Fruit fly (Drosophila melanogaster) whole organism, wandering third instar larva: ENCODE measurements around the gene CG6865.

ENCODE experiments used
- Abd-B ChIP-seq: fragments of >200 bp; optimal IDR thresholded peaks from 2 replicates; lab custom pipeline; 2017; ENCODE audit warnings: missing biosample characterization, missing genetic modification characterization
- CG32264 ChIP-seq: fragments of 200-800 bp; sonication (Bioruptor generic); optimal IDR thresholded peaks from 2 replicates; lab custom pipeline; 2016; ENCODE audit warnings: missing biosample characterization, missing genetic modification characterization
- CG9705 ChIP-seq: fragments of 200-800 bp; sonication (Bioruptor generic); optimal IDR thresholded peaks from 2 replicates; lab custom pipeline; 2018; ENCODE audit warnings: missing biosample characterization, mild to moderate bottlenecking, missing genetic modification characterization
- CrebA ChIP-seq: fragments of 200-800 bp; sonication (Bioruptor generic); optimal IDR thresholded peaks from 2 replicates; lab custom pipeline; 2016; ENCODE audit warnings: missing biosample characterization, mild to moderate bottlenecking, missing genetic modification characterization, borderline replicate concordance
- Dfd ChIP-seq: fragments of >200 bp; optimal IDR thresholded peaks from 2 replicates; lab custom pipeline; 2017; ENCODE audit warnings: missing biosample characterization, missing genetic modification characterization
- Dif ChIP-seq: fragments of 200-275, 200-300 bp; sonication (Bioruptor generic); optimal IDR thresholded peaks from 2 replicates; lab custom pipeline; 2018; ENCODE audit warnings: missing biosample characterization, missing genetic modification characterization; ENCODE audit not compliant: partially characterized antibody
- HLH106 ChIP-seq: fragments of 200-800 bp; optimal IDR thresholded peaks from 3 replicates; lab custom pipeline; 2019; ENCODE audit warnings: missing biosample characterization, mild to moderate bottlenecking, missing genetic modification characterization, moderate library complexity
- Hnf4 ChIP-seq: fragments of 200-800 bp; sonication (Bioruptor generic); optimal IDR thresholded peaks from 2 replicates; lab custom pipeline; 2016; ENCODE audit warnings: missing biosample characterization, mild to moderate bottlenecking, missing genetic modification characterization
- Hr78 ChIP-seq: fragments of >200 bp; optimal IDR thresholded peaks from 2 replicates; lab custom pipeline; 2017; ENCODE audit warnings: missing biosample characterization, missing genetic modification characterization
- Hr83 ChIP-seq: fragments of 200-300 bp; sonication (Bioruptor generic); optimal IDR thresholded peaks from 2 replicates; lab custom pipeline; 2016; ENCODE audit warnings: missing biosample characterization, mild to moderate bottlenecking, missing genetic modification characterization, moderate library complexity; ENCODE audit not compliant: poor library complexity, severe bottlenecking
- Jra ChIP-seq: sonication (Bioruptor generic); optimal IDR thresholded peaks from 2 replicates; lab custom pipeline; 2016; ENCODE audit warnings: missing biosample characterization, missing genetic modification characterization
- Mio ChIP-seq: sonication (Bioruptor generic); optimal IDR thresholded peaks from 2 replicates; lab custom pipeline; 2016; ENCODE audit warnings: missing biosample characterization, missing genetic modification characterization
- Myc ChIP-seq: fragments of >200 bp; optimal IDR thresholded peaks from 2 replicates; lab custom pipeline; 2017
- N ChIP-seq: fragments of >200 bp; optimal IDR thresholded peaks from 2 replicates; lab custom pipeline; 2018; ENCODE audit warnings: missing biosample characterization, missing external identifiers, missing genetic modification characterization
- OdsH ChIP-seq: fragments of 200-800 bp; sonication (Bioruptor generic); optimal IDR thresholded peaks from 2 replicates; lab custom pipeline; 2016; ENCODE audit warnings: missing biosample characterization, mild to moderate bottlenecking, missing genetic modification characterization
- Rel ChIP-seq, 2 experiments: fragments of 200-800 bp; sonication (Bioruptor generic) in 1 of 2; optimal IDR thresholded peaks; 2 replicates in 1 of 2; 3 replicates in 1 of 2; lab custom pipeline; 2016 to 2019; ENCODE audit warnings: mild to moderate bottlenecking in 2 of 2, missing biosample characterization in 2 of 2, missing genetic modification characterization in 2 of 2, moderate library complexity in 1 of 2
- Sp1 ChIP-seq: fragments of 200-800 bp; sonication (Bioruptor generic); optimal IDR thresholded peaks from 3 replicates; lab custom pipeline; 2019; ENCODE audit warnings: missing biosample characterization, mild to moderate bottlenecking, missing genetic modification characterization, moderate library complexity
- Vsx2 ChIP-seq: fragments of 200-300, 225-300 bp; sonication (Bioruptor generic); optimal IDR thresholded peaks from 2 replicates; lab custom pipeline; 2018; ENCODE audit warnings: missing biosample characterization, missing genetic modification characterization; ENCODE audit not compliant: partially characterized antibody
- br ChIP-seq: fragments of 200-800 bp; sonication (Bioruptor generic); optimal IDR thresholded peaks from 2 replicates; lab custom pipeline; 2016; ENCODE audit warnings: missing biosample characterization, missing genetic modification characterization
- brk ChIP-seq: fragments of 200-800 bp; sonication (Bioruptor generic); optimal IDR thresholded peaks from 2 replicates; lab custom pipeline; 2016; ENCODE audit warnings: missing biosample characterization, mild to moderate bottlenecking, missing genetic modification characterization
- dl ChIP-seq, 2 experiments: fragments of 175-275, 200-275 bp in 1 of 2; fragments of 200-275 bp in 1 of 2; sonication (Bioruptor generic); optimal IDR thresholded peaks; lab custom pipeline; 2018; ENCODE audit warnings: mild to moderate bottlenecking in 2 of 2, missing biosample characterization in 2 of 2, missing genetic modification characterization in 2 of 2, moderate library complexity in 2 of 2; ENCODE audit not compliant: partially characterized antibody in 2 of 2, insufficient read depth in 1 of 2
- dmrt93B ChIP-seq: fragments of 200-800 bp; sonication (Bioruptor generic); optimal IDR thresholded peaks from 2 replicates; lab custom pipeline; 2018; ENCODE audit warnings: missing biosample characterization, mild to moderate bottlenecking, missing genetic modification characterization
- dsf ChIP-seq: sonication (Bioruptor generic); optimal IDR thresholded peaks from 2 replicates; lab custom pipeline; 2016; ENCODE audit warnings: missing biosample characterization, missing genetic modification characterization, borderline replicate concordance
- ey ChIP-seq: fragments of 200-800 bp; sonication (Bioruptor generic); optimal IDR thresholded peaks from 2 replicates; lab custom pipeline; 2016; ENCODE audit warnings: missing biosample characterization, missing genetic modification characterization
- foxo ChIP-seq, 2 experiments: fragments of 200-800 bp; sonication (Bioruptor generic); optimal IDR thresholded peaks; 2 replicates in 1 of 2; 3 replicates in 1 of 2; lab custom pipeline; 2016 to 2017; ENCODE audit warnings: missing biosample characterization in 2 of 2, missing genetic modification characterization in 2 of 2
- fru ChIP-seq: fragments of 200-800 bp; sonication (Bioruptor generic); optimal IDR thresholded peaks from 3 replicates; lab custom pipeline; 2016; ENCODE audit warnings: missing biosample characterization, mild to moderate bottlenecking, missing genetic modification characterization
- h ChIP-seq: fragments of 200-800 bp; sonication (Bioruptor generic); optimal IDR thresholded peaks from 3 replicates; lab custom pipeline; 2016; ENCODE audit warnings: missing biosample characterization, mild to moderate bottlenecking, missing genetic modification characterization
- lola ChIP-seq: fragments of >200 bp; optimal IDR thresholded peaks from 2 replicates; lab custom pipeline; 2017; ENCODE audit warnings: missing biosample characterization, missing genetic modification characterization
- pan ChIP-seq: fragments of >200 bp; optimal IDR thresholded peaks from 2 replicates; lab custom pipeline; 2017
- psq ChIP-seq: fragments of 200-800 bp; sonication (Bioruptor generic); optimal IDR thresholded peaks from 3 replicates; lab custom pipeline; 2017; ENCODE audit warnings: missing biosample characterization, mild to moderate bottlenecking, missing genetic modification characterization, moderate library complexity
- sage ChIP-seq: fragments of 200-800 bp; sonication (Bioruptor generic); optimal IDR thresholded peaks from 2 replicates; lab custom pipeline; 2016; ENCODE audit warnings: missing biosample characterization, mild to moderate bottlenecking, missing genetic modification characterization
- sv ChIP-seq: fragments of 200-800 bp; sonication (Bioruptor generic); optimal IDR thresholded peaks from 3 replicates; lab custom pipeline; 2016; ENCODE audit warnings: missing biosample characterization, missing genetic modification characterization
- tai ChIP-seq: sonication (Bioruptor generic); optimal IDR thresholded peaks from 2 replicates; lab custom pipeline; 2016; ENCODE audit warnings: missing biosample characterization, missing genetic modification characterization
- usp ChIP-seq: fragments of >200 bp; optimal IDR thresholded peaks from 2 replicates; lab custom pipeline; 2017; ENCODE audit warnings: missing biosample characterization, missing genetic modification characterization
- woc ChIP-seq: sonication (Bioruptor generic); optimal IDR thresholded peaks from 2 replicates; lab custom pipeline; 2016; ENCODE audit warnings: missing biosample characterization, mild to moderate bottlenecking, missing genetic modification characterization

Gene CG6865

DNA sequence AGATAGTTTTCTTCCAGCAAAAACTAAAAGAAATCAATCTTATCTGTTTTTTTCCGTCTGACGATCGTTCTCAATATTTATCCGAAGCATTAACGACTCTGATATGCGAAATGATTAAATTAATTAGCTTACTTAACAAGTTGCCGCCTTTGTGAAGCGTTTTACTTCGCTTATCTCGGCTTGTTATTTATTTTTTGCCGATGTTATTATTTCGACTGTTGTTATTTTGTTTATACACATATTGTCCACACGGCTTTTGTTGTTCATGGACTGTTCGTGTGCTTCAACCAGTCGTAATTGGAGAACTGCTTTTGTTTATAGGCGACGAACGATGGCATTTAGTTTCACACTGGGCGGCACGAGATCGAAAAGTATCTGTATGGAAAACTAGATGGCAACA, 30.2 kb upstream of the CG6865 start (continued):
- TF ChIP-seq Rel (GFP tag; optimal IDR thresholded peaks at IDR 0.05; lab: Kevin White, UChicago): no peak
- TF ChIP-seq Rel (tag; optimal IDR thresholded peaks at IDR 0.05; lab: Kevin White, UChicago): no peak
- peak; percentile 42 for TF ChIP-seq Hr83
- TF ChIP-seq lola (GFP tag; lab: Kevin White, UChicago): no peak
- TF ChIP-seq Mio (GFP tag; lab: Kevin White, UChicago): no peak
- TF ChIP-seq ey (GFP tag; lab: Kevin White, UChicago): no peak
- TF ChIP-seq CG32264 (GFP tag; lab: Kevin White, UChicago): no peak

DNA sequence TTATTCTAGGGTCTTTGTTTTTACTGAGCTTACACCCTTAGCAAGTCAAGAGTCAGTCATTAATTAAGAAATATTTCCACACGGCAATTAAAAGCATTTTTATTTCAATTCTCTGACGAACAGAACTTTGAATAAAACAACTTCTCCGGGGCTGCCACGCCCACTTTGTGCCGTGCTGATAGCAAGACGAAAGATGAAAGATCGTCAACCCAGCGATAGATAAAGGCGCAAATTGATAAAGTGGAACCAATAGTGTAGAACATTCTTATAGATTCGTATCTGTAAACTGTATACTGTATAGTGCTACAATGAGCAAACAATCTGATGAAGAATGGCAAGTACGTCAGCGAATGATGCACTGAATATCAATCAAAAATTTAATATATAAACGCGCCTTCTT, 28.5 kb upstream of the CG6865 start:
- TF ChIP-seq Vsx2 (GFP tag; lab: Kevin White, UChicago): no peak
- TF ChIP-seq N (GFP tag; lab: Kevin White, UChicago): no peak
- TF ChIP-seq dmrt93B (GFP tag; lab: Kevin White, UChicago): no peak
- TF ChIP-seq foxo (GFP tag; optimal IDR thresholded peaks at IDR 0.05; lab: Kevin White, UChicago): no peak
- TF ChIP-seq br: no peak
- no peak for TF ChIP-seq Hr78 (GFP tag; lab: Kevin White, UChicago)
- TF ChIP-seq Abd-B: no peak
- TF ChIP-seq fru: no peak
- TF ChIP-seq dsf (GFP tag; lab: Kevin White, UChicago): no peak
- no peak for TF ChIP-seq ey (GFP tag; lab: Kevin White, UChicago)
- no peak for TF ChIP-seq h (GFP tag; lab: Kevin White, UChicago)
- TF ChIP-seq Dfd (GFP tag; lab: Kevin White, UChicago): no peak
- no peak for TF ChIP-seq Rel (GFP tag; optimal IDR thresholded peaks at IDR 0.05; lab: Kevin White, UChicago)
- TF ChIP-seq Rel (tag; optimal IDR thresholded peaks at IDR 0.05; lab: Kevin White, UChicago): no peak
- no peak for TF ChIP-seq sv (GFP tag; lab: Kevin White, UChicago)
- TF ChIP-seq sage (GFP tag; lab: Kevin White, UChicago): no peak
- no peak for TF ChIP-seq tai
- no peak for TF ChIP-seq CG9705 (GFP tag; lab: Kevin White, UChicago)

DNA sequence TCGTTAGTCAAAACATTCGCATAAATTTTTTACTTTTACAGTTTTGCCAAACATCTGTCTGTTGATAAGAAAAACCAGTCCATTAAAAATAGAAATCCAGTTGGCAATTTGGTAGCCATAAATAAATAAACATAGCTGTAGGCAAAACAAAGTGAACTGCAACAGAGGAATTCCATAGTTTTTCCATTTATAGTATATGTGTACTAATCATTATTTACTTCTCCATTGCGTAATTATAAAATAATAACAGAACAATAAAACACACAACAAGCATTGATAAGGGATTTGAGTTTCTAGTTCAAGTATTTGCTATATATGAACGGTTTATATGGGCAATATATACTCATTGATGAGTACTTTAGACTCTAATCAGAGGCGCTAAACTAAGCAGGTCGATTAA, 26.8 kb upstream of the CG6865 start:
- TF ChIP-seq Dfd (GFP tag; lab: Kevin White, UChicago) (no peak), psq (no peak), Hr78 (GFP tag; lab: Kevin White, UChicago) (no peak), Mio (GFP tag; lab: Kevin White, UChicago) (no peak), N (GFP tag; lab: Kevin White, UChicago) (no peak), OdsH (GFP tag; lab: Kevin White, UChicago) (no peak), Dif (GFP tag; lab: Kevin White, UChicago) (no peak), foxo (GFP tag; optimal IDR thresholded peaks at IDR 0.05; lab: Kevin White, UChicago) (no peak), Abd-B (no peak), Myc (lab: Kevin White, UChicago) (no peak), CrebA (GFP tag; lab: Kevin White, UChicago) (no peak), dl (GFP tag; optimal IDR thresholded peaks at IDR 0.05; lab: Kevin White, UChicago; ENCODE audit: insufficient read depth in 1 of 2, partially characterized antibody in 2 of 2) (no peak), Sp1 (GFP tag; lab: Kevin White, UChicago) (no peak), HLH106 (tag; lab: Kevin White, UChicago) (no peak), lola (GFP tag; lab: Kevin White, UChicago) (no peak), tai (no peak), pan (lab: Kevin White, UChicago) (no peak), br (no peak)

DNA sequence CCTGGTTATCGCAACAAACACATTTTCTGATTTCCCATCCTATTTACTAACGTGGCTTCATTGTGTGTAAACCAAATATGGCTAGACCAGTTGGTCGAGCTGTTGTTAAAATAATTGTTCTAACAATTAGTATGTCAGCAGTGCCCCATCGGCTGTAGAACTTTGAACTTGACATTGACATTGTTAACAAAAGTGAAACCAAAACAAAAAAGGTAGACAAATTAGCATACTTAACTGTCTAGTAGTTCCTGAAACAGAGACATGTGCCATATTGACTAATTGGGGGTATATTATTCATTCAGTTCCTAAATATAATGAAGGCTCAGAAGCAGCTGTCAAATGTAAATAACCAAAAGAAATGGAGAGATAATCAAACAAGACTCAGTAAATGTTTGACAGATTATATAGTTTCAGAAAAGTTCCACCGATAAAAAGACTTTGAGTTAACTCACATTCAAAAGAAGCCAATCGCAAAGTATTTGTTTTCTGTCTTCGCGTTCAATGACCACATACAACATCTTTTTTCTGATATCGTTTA, 25.7 kb upstream of the CG6865 start:
- TF ChIP-seq Dfd (GFP tag; lab: Kevin White, UChicago) (no peak), CG32264 (GFP tag; lab: Kevin White, UChicago) (no peak), Dif (GFP tag; lab: Kevin White, UChicago) (no peak), Myc (lab: Kevin White, UChicago) (no peak), CG9705 (GFP tag; lab: Kevin White, UChicago) (no peak), brk (GFP tag; lab: Kevin White, UChicago) (no peak), Jra (GFP tag; lab: Kevin White, UChicago) (no peak), ey (GFP tag; lab: Kevin White, UChicago) (no peak), lola (GFP tag; lab: Kevin White, UChicago) (no peak), woc (GFP tag; lab: Kevin White, UChicago) (no peak), Hnf4 (no peak), CrebA (GFP tag; lab: Kevin White, UChicago) (no peak), usp (GFP tag; lab: Kevin White, UChicago) (no peak), sv (GFP tag; lab: Kevin White, UChicago) (no peak), psq (no peak), br (no peak)
- TF ChIP-seq, all 38 proteins: peak for 0
